Fruit fly (Drosophila melanogaster): ENCODE results near the gene Rint1.

The Rint1 gene

DNA sequence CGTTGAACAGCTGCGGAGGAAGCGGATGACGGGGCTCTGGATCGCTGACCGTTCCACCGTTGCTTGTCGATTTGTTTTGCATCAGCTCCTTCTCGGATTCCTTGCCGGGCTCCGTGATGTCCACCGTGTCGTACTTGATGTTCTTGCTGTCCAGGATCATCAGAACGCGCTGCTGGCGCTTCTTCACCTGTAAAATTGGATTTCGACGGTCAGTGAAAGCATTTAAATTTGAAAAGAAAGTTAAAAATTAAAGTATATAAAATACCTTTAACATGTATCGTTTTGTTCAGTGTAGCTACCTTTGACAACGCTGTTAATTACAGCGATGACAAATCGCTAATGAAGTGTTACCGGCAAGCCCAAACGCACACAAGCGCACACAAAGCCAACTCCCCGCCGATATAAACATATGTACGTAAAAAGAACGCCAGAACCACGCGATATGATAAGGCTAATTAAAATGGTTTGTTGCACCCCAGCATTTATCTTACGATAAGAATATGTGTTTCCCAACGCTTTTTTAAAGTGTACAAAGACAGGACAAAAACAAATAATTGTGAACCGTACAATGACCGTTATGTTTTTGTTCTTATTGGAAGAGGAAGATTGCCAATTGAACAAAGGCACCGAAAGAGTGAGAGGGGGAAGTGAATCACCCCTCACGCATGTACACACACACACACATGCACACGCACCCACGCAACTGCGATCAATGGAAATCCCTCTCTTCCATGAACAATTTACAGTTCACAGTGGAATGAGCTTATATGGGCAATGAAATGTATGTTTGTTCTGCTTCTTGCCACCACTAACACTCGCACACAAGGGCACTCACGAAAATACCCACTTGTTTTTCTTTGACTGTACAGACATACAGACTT lies 44.6 kb downstream of the Rint1 start (continued):
- 0 out of 3 replicates have a peak, but pooled peaks have one; percentile 28 for TF ChIP-seq vnd (GFP tag; IDR thresholded peaks at IDR 0.05; ENCODE audit: partially characterized antibody)
- peak; percentile 93 for TF ChIP-seq Elba2 (GFP tag; optimal IDR thresholded peaks at IDR 0.05)
- peak; percentile 24; the same call in 1 of the 2 replicates for TF ChIP-seq CG14014 (GFP tag; IDR thresholded peaks at IDR 0.05)
- TF ChIP-seq Dek (tag; optimal IDR thresholded peaks at IDR 0.05) = peak; percentile 5
- TF ChIP-seq Oli (tag; optimal IDR thresholded peaks at IDR 0.05) = peak; percentile 40
- TF ChIP-seq CG9727 (GFP tag; optimal IDR thresholded peaks at IDR 0.05) = peak; percentile 22
- 0 out of 2 replicates have a peak, but pooled peaks have one; percentile 30 for TF ChIP-seq unc-4 (GFP tag; IDR thresholded peaks at IDR 0.05; ENCODE audit: partially characterized antibody)
- peak; percentile 0 for TF ChIP-seq CG10274 (GFP tag; optimal IDR thresholded peaks at IDR 0.05)
- TF ChIP-seq CG7556 (GFP tag; optimal IDR thresholded peaks at IDR 0.05) = peak; percentile 22
- TF ChIP-seq CG31224 (GFP tag; IDR thresholded peaks at IDR 0.05) = peak; percentile 33; the same call in 1 of the 2 replicates
- TF ChIP-seq Sox100B (GFP tag; optimal IDR thresholded peaks at IDR 0.05) = peak; percentile 48
- 0 out of 2 replicates have a peak, but pooled peaks have one; percentile 15 for TF ChIP-seq Ptx1 (GFP tag; IDR thresholded peaks at IDR 0.05)
- TF ChIP-seq CG32772 (GFP tag; IDR thresholded peaks at IDR 0.05) = no peak
- peak; percentile 86 for TF ChIP-seq sd (tag; optimal IDR thresholded peaks at IDR 0.05)
- TF ChIP-seq amos (GFP tag; IDR thresholded peaks at IDR 0.05; ENCODE audit: partially characterized antibody) = no peak
- peak; percentile 29 for TF ChIP-seq tap (tag; optimal IDR thresholded peaks at IDR 0.05)
- peak; percentile 57 for TF ChIP-seq CG32532 (GFP tag; IDR thresholded peaks at IDR 0.05)
- TF ChIP-seq vvl (GFP tag; IDR thresholded peaks at IDR 0.05) = peak; percentile 49
- TF ChIP-seq Xbp1 (GFP tag; optimal IDR thresholded peaks at IDR 0.05) = peak; percentile 35
- no peak for TF ChIP-seq trem (tag; optimal IDR thresholded peaks at IDR 0.05)
- TF ChIP-seq kah (GFP tag; optimal IDR thresholded peaks at IDR 0.05) = peak; percentile 98
- no peak for TF ChIP-seq slp2 (GFP tag; optimal IDR thresholded peaks at IDR 0.05)
- peak; percentile 18 for TF ChIP-seq pzg (GFP tag; optimal IDR thresholded peaks at IDR 0.05)
- no peak for TF ChIP-seq Dip3 (GFP tag; optimal IDR thresholded peaks at IDR 0.05)
- TF ChIP-seq unpg (GFP tag; optimal IDR thresholded peaks at IDR 0.05) = peak; percentile 59
- TF ChIP-seq lilli (GFP tag; optimal IDR thresholded peaks at IDR 0.05) = peak; percentile 35
- peak; percentile 70 for TF ChIP-seq pros (GFP tag; optimal IDR thresholded peaks at IDR 0.05)
- peak; percentile 53; the same call in 2 of the 3 replicates for TF ChIP-seq CG14050 (GFP tag; IDR thresholded peaks at IDR 0.05)
- no peak for TF ChIP-seq otp (GFP tag; IDR thresholded peaks at IDR 0.05)
- TF ChIP-seq CG7372 (GFP tag; IDR thresholded peaks at IDR 0.05) = no peak
- TF ChIP-seq CG8944 (GFP tag; optimal IDR thresholded peaks at IDR 0.05) = peak; percentile 6
- peak; percentile 2 for TF ChIP-seq CG12659 (GFP tag; optimal IDR thresholded peaks at IDR 0.05)
- TF ChIP-seq CG10209 (GFP tag; optimal IDR thresholded peaks at IDR 0.05) = peak; percentile 35
- peak; percentile 50 for TF ChIP-seq grn (GFP tag; optimal IDR thresholded peaks at IDR 0.05)
- TF ChIP-seq CG10431 (GFP tag; optimal IDR thresholded peaks at IDR 0.05) = peak; percentile 1
- no peak for TF ChIP-seq C15 (GFP tag; IDR thresholded peaks at IDR 0.05)
- 0 out of 2 replicates have a peak, but pooled peaks have one; percentile 17 for TF ChIP-seq CG13287 (GFP tag; IDR thresholded peaks at IDR 0.05; ENCODE audit: partially characterized antibody)
- peak; percentile 67 for TF ChIP-seq sens (GFP tag)
- TF ChIP-seq CG17186 (GFP tag; optimal IDR thresholded peaks at IDR 0.05) = no peak
- TF ChIP-seq CG13424 (tag; optimal IDR thresholded peaks at IDR 0.05) = peak; percentile 1
- TF ChIP-seq Six4 (GFP tag; optimal IDR thresholded peaks at IDR 0.05) = peak; percentile 1
- TF ChIP-seq CG9932 (GFP tag; IDR thresholded peaks at IDR 0.05) = no peak
- TF ChIP-seq mirr (GFP tag; optimal IDR thresholded peaks at IDR 0.05) = peak; percentile 94
- no peak for TF ChIP-seq ase (GFP tag; IDR thresholded peaks at IDR 0.05)
- TF ChIP-seq kay (GFP tag; optimal IDR thresholded peaks at IDR 0.05) = peak; percentile 89
- TF ChIP-seq CG7963 (GFP tag; IDR thresholded peaks at IDR 0.05; ENCODE audit: partially characterized antibody) = no peak
- TF ChIP-seq ara (GFP tag; IDR thresholded peaks at IDR 0.05) = 0 out of 2 replicates have a peak, but pooled peaks have one; percentile 43
- TF ChIP-seq CG8924 (tag; optimal IDR thresholded peaks at IDR 0.05) = peak; percentile 42

All from whole organism, embryonic.